Worm (Caenorhabditis elegans): ENCODE results near the gene Y19D2B.2.

ce11 chrII:10925804-10926570 is 1.9 kb downstream of the Y19D2B.2 start, which contains the start of gene metr-1:
- no peak for TF ChIP-seq flt-1 (GFP tag; IDR thresholded peaks at IDR 0.05)
- no peak for TF ChIP-seq tra-4 (tag; optimal IDR thresholded peaks at IDR 0.05)
- TF ChIP-seq ama-1 (optimal IDR thresholded peaks at IDR 0.05) = no peak
